Worm (Caenorhabditis elegans) whole organism, midembryonic: ENCODE measurements around the gene C08E3.15.

Source experiments
- T22C8.4 ChIP-seq: fragments of 200-800 bp; sonication (Bioruptor generic); IDR thresholded peaks from 2 replicates; pipeline ENCODE4 v1.3.6; 2022; ENCODE audit warnings: missing genetic modification characterization, missing compliant biosample characterization
- cog-1 ChIP-seq: sonication (generic microtip); optimal IDR thresholded peaks from 2 replicates; lab custom pipeline; 2016; ENCODE audit warnings: missing genetic modification characterization, missing compliant biosample characterization
- flt-1 ChIP-seq: fragments of 200-800 bp; sonication (Bioruptor generic); IDR thresholded peaks from 2 replicates; pipeline ENCODE4 v1.3.6; 2022; ENCODE audit warnings: missing genetic modification characterization, missing compliant biosample characterization
- tab-1 ChIP-seq: fragments of 200-800 bp; sonication (Bioruptor generic); IDR thresholded peaks from 2 replicates; pipeline ENCODE4 v1.3.6; 2022; ENCODE audit warnings: missing genetic modification characterization, missing compliant biosample characterization

- TF ChIP-seq T22C8.4 (GFP tag; lab: Robert Waterston, UW), result no peak
- no peak for TF ChIP-seq cog-1 (tag; lab: Kevin White, UChicago)
- TF ChIP-seq tab-1 (GFP tag; lab: Robert Waterston, UW), result no peak
- TF ChIP-seq flt-1, result no peak
These were observed 47.8 kb downstream of the C08E3.15 start, which contains the start of gene math-38 for ce11 chrII:1579886-1580285.
